Worm (Caenorhabditis elegans) whole organism, late embryonic: ENCODE data around the gene T07D3.2.

ENCODE experiments used
- C38D4.7 ChIP-seq: fragments of 200-800 bp; sonication (Bioruptor generic); optimal IDR thresholded peaks from 2 replicates; lab custom pipeline; 2018; ENCODE audit warnings: mild to moderate bottlenecking, missing genetic modification characterization, moderate library complexity, missing compliant biosample characterization
- F13H6.1 ChIP-seq: sonication (generic microtip); optimal IDR thresholded peaks from 2 replicates; lab custom pipeline; 2016; ENCODE audit warnings: missing genetic modification characterization, missing compliant biosample characterization
- T23F11.4 ChIP-seq: fragments of 200-800 bp; sonication (Bioruptor generic); optimal IDR thresholded peaks from 2 replicates; lab custom pipeline; 2018; ENCODE audit warnings: mild to moderate bottlenecking, missing genetic modification characterization, missing compliant biosample characterization
- Y22D7AL.16 ChIP-seq: sonication (generic microtip); optimal IDR thresholded peaks from 2 replicates; lab custom pipeline; 2016; ENCODE audit warnings: missing genetic modification characterization, missing compliant biosample characterization
- ama-1 ChIP-seq: fragments of 150-350 bp; optimal IDR thresholded peaks from 2 replicates; lab custom pipeline; 2014
- ceh-22 ChIP-seq: sonication (generic microtip); optimal IDR thresholded peaks from 2 replicates; lab custom pipeline; 2017; ENCODE audit warnings: missing biosample characterization, missing genetic modification characterization
- ceh-24 ChIP-seq: sonication (generic microtip); optimal IDR thresholded peaks from 2 replicates; lab custom pipeline; 2016; ENCODE audit warnings: mild to moderate bottlenecking, missing genetic modification characterization, missing compliant biosample characterization
- ceh-30 ChIP-seq: fragments of 150-350 bp; optimal IDR thresholded peaks from 2 replicates; lab custom pipeline; 2014; ENCODE audit warnings: missing biosample characterization, missing genetic modification characterization
- ceh-48 ChIP-seq: sonication (generic microtip); optimal IDR thresholded peaks from 2 replicates; lab custom pipeline; 2016; ENCODE audit warnings: missing genetic modification characterization, inconsistent platforms, missing compliant biosample characterization
- che-1 ChIP-seq: sonication (generic microtip); optimal IDR thresholded peaks from 2 replicates; lab custom pipeline; 2016; ENCODE audit warnings: mild to moderate bottlenecking, missing genetic modification characterization, missing compliant biosample characterization
- elt-2 ChIP-seq: sonication (generic microtip); optimal IDR thresholded peaks from 2 replicates; lab custom pipeline; 2016; ENCODE audit warnings: missing genetic modification reagents, missing genetic modification characterization, missing compliant biosample characterization
- eyg-1 ChIP-seq: sonication (generic microtip); optimal IDR thresholded peaks from 2 replicates; lab custom pipeline; 2016; ENCODE audit warnings: missing genotype, missing genetic modification characterization, missing compliant biosample characterization
- fax-1 ChIP-seq: sonication (generic microtip); optimal IDR thresholded peaks from 2 replicates; lab custom pipeline; 2016; ENCODE audit warnings: missing genotype, missing genetic modification characterization, missing compliant biosample characterization
- fkh-10 ChIP-seq: fragments of 150-350 bp; optimal IDR thresholded peaks from 2 replicates; lab custom pipeline; 2014; ENCODE audit warnings: missing biosample characterization, missing genetic modification reagents, missing genetic modification characterization
- fkh-6 ChIP-seq: sonication (generic microtip); optimal IDR thresholded peaks from 2 replicates; lab custom pipeline; 2016; ENCODE audit warnings: missing genetic modification characterization, missing compliant biosample characterization
- gmeb-2 ChIP-seq: sonication (generic microtip); optimal IDR thresholded peaks from 2 replicates; lab custom pipeline; 2016; ENCODE audit warnings: missing genetic modification characterization, inconsistent platforms, missing compliant biosample characterization
- hlh-13 ChIP-seq: fragments of 200-800 bp; sonication (Bioruptor generic); optimal IDR thresholded peaks from 2 replicates; lab custom pipeline; 2018; ENCODE audit warnings: mild to moderate bottlenecking, missing genetic modification characterization, missing compliant biosample characterization
- hlh-6 ChIP-seq: sonication (generic microtip); optimal IDR thresholded peaks from 2 replicates; lab custom pipeline; 2016; ENCODE audit warnings: missing genotype, missing genetic modification characterization, missing compliant biosample characterization
- lim-6 ChIP-seq: sonication (generic microtip); optimal IDR thresholded peaks from 2 replicates; lab custom pipeline; 2016; ENCODE audit warnings: missing genetic modification characterization, missing compliant biosample characterization
- madf-2 ChIP-seq: sonication (generic microtip); optimal IDR thresholded peaks from 2 replicates; lab custom pipeline; 2017; ENCODE audit warnings: missing genetic modification characterization, missing compliant biosample characterization
- nhr-11 ChIP-seq: fragments of 150-350 bp; optimal IDR thresholded peaks from 2 replicates; lab custom pipeline; 2014; ENCODE audit warnings: missing biosample characterization, missing genetic modification characterization
- nhr-232 ChIP-seq: sonication (generic microtip); optimal IDR thresholded peaks from 2 replicates; lab custom pipeline; 2016; ENCODE audit warnings: missing genetic modification characterization, missing compliant biosample characterization
- npax-4 ChIP-seq: sonication (generic microtip); optimal IDR thresholded peaks from 2 replicates; lab custom pipeline; 2016; ENCODE audit warnings: missing genetic modification characterization, missing compliant biosample characterization
- odd-2 ChIP-seq: sonication (generic microtip); optimal IDR thresholded peaks from 2 replicates; lab custom pipeline; 2017; ENCODE audit warnings: antibody characterized with exemption, mild to moderate bottlenecking, missing genetic modification characterization, missing compliant biosample characterization
- pat-9 ChIP-seq: fragments of 200-800 bp; sonication (Bioruptor generic); optimal IDR thresholded peaks from 2 replicates; lab custom pipeline; 2018; ENCODE audit warnings: mild to moderate bottlenecking, missing genetic modification characterization, moderate library complexity, missing compliant biosample characterization
- pha-2 ChIP-seq: sonication (generic microtip); optimal IDR thresholded peaks from 2 replicates; lab custom pipeline; 2017; ENCODE audit warnings: mild to moderate bottlenecking, missing genetic modification characterization, missing compliant biosample characterization
- sdc-2 ChIP-seq: sonication (generic microtip); optimal IDR thresholded peaks from 2 replicates; lab custom pipeline; 2016; ENCODE audit warnings: missing genotype, missing genetic modification characterization, missing compliant biosample characterization
- tbx-2 ChIP-seq: sonication (generic microtip); optimal IDR thresholded peaks from 2 replicates; lab custom pipeline; 2016; ENCODE audit warnings: missing genetic modification characterization, missing compliant biosample characterization
- unc-3 ChIP-seq, 2 experiments: fragments of 200-800 bp in 1 of 2; sonication (Bioruptor generic) in 1 of 2; sonication (generic microtip) in 1 of 2; conservative IDR thresholded peaks in 1 of 2; optimal IDR thresholded peaks in 1 of 2; 2 replicates each; pipeline versions ENCODE4 v1.3.6 to Lab custom; 2016 to 2022; ENCODE audit warnings: missing compliant biosample characterization in 2 of 2, missing genetic modification characterization in 2 of 2, missing genetic modification reagents in 1 of 2
- unc-55 ChIP-seq: sonication (generic microtip); optimal IDR thresholded peaks from 2 replicates; lab custom pipeline; 2017; ENCODE audit warnings: missing biosample characterization, missing genetic modification reagents, missing genetic modification characterization
- zip-5 ChIP-seq: sonication (generic microtip); optimal IDR thresholded peaks from 2 replicates; lab custom pipeline; 2016; ENCODE audit warnings: missing genetic modification characterization, missing compliant biosample characterization
- ztf-16 ChIP-seq: sonication (generic microtip); optimal IDR thresholded peaks from 2 replicates; lab custom pipeline; 2017; ENCODE audit warnings: missing genetic modification characterization, missing compliant biosample characterization

T07D3.2 gene

DNA sequence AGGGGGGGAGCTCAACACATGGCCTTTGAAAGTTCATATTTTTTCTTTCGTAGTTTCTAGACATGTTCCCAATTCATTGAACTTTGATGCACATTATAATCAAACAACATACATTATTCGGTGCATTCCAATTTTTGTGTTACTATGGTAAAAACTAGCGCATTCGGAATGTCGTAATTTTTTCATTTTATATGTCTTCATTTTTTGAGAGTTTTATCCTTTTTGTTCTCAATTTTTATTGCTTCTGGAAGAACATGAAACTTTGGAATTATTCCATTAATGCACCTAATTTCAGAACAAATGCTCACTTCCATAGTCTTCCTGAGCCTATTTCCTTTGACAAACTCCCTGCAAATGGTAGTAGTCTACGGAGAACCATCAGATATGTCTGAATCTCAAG is at the start of gene T07D3.2:
TSS of gene T07D3.2 (plus strand) at position 301 of the 400 bp plus-strand sequence.
- TF ChIP-seq ceh-22 (tag; lab: Kevin White, UChicago) (no peak), fkh-10 (no peak), ama-1 (no peak)

DNA sequence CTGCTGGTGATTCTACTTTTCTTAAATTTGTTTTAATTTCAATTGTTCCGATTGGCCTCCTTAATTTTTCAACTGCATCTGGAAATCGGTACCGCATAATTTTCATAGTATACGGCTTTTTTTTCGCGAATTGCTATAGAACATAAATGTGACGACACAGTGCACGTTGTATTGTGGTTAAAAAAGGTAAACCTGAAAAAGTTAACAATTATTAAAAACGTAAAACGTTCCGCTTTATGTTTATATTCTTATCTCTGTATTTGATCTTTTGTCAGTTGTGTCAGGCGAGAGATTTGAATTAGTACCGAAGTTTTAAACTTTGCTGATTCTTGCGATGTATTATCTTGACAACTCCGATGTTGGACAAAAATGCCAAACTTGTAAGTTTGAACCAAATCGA is 40.2 kb upstream of the T07D3.2 start, which contains the start of gene Y46B2A.4:
TSS of gene Y46B2A.4 (plus strand) at position 301 of the 400 bp plus-strand sequence.
- no peak for TF ChIP-seq elt-2 (tag; lab: Kevin White, UChicago)

DNA sequence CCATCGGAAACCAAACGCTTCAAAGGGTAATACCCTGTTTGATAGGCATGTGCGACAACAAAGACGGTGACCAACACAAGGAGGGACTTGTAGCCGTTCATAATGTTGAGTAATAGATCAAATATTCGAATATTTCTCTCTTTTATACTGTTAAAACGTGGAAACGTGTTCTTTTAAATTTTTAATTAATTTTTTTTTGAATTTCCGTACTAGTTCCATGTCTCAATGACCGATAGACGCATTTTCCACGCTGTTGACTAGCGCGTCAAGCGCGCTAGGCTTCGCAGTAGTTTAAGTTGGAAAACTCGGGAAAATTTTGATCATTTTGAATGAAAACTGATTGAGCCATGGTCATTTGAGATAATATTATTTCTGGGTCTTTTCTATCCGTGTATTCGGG is 34.9 kb upstream of the T07D3.2 start, which contains the start of gene Y46B2A.3:
TSS of gene Y46B2A.3 (minus strand) at position 101 of the 400 bp plus-strand sequence.
- no peak for TF ChIP-seq elt-2 (tag; lab: Kevin White, UChicago)
- no peak for TF ChIP-seq sdc-2
- no peak for TF ChIP-seq ztf-16 (tag; lab: Kevin White, UChicago)
- no peak for TF ChIP-seq nhr-232 (tag; lab: Kevin White, UChicago)
- no peak for TF ChIP-seq unc-3 (GFP tag; conservative IDR thresholded peaks at IDR 0.05; lab: Robert Waterston, UW)
- TF ChIP-seq unc-3 (tag; optimal IDR thresholded peaks at IDR 0.05; lab: Kevin White, UChicago) = no peak
- no peak for TF ChIP-seq T23F11.4 (GFP tag; lab: Kevin White, UChicago)
- no peak for TF ChIP-seq Y22D7AL.16 (tag; lab: Kevin White, UChicago)
- no peak for TF ChIP-seq nhr-11 (tag; lab: Kevin White, UChicago)
- TF ChIP-seq pat-9 (tag; lab: Kevin White, UChicago) = no peak
- TF ChIP-seq madf-2 (tag; lab: Kevin White, UChicago) = no peak
- no peak for TF ChIP-seq F13H6.1 (tag; lab: Kevin White, UChicago)
- TF ChIP-seq eyg-1 (tag; lab: Kevin White, UChicago) = no peak
- TF ChIP-seq ama-1 = no peak
- TF ChIP-seq lim-6 (tag; lab: Kevin White, UChicago) = no peak
- TF ChIP-seq fkh-6 (tag; lab: Kevin White, UChicago) = no peak

DNA sequence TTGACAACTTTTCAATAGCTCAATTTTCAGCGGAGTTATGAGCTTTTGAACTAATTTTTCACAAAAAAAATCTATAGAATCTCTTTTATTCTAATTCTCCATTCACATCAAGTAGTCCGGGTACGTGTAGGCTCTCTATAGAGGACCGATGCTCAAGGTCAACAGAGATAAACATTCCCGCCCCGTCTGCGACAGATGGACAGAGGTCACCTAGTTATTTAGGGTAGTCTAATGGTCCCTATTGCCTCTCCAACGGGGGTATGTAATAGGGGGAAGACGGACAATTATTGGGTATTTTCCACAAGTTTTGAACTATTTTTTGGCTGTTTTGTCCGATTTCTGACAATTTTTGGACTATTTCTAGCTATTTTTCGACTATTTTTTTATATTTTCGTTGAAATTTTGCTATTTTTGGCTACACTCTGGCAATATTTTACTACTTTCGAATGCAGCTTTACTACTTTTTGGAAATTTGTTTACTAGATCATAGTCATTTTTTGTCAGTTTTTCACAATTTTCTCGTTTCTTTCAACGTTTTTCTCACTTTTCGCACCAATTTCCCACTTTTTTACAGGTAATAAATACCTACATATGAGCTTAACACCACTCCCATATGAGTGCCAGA is 33.4 kb upstream of the T07D3.2 start, which contains the start of gene fbxc-51:
TSS of gene fbxc-51 (plus strand) at position 575 of the 625 bp plus-strand sequence.
- TF ChIP-seq hlh-6 (no peak), elt-2 (tag; lab: Kevin White, UChicago) (peak; percentile 30)

DNA sequence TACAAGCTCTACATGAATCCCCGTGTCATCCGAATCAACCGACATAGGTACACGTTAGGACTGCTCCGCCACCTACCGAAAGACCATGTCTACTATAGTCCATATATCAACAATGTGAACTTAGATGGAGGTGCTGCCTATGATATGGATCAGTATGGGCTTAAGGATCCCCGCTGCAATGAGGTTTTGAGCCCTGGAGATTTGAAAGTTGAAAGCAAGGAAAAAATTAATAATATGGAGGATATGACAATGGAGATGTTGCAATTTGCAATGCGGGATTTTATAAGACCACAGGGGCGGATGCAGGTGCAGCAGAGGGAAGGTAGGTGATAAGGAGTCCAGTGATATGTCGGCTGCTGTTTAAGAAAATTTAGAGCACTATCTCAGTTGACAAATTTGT is 32.4 kb upstream of the T07D3.2 start:
- no peak for TF ChIP-seq tbx-2 (tag; lab: Kevin White, UChicago)
- no peak for TF ChIP-seq fkh-6 (tag; lab: Kevin White, UChicago)
- no peak for TF ChIP-seq C38D4.7 (GFP tag; lab: Kevin White, UChicago)
- TF ChIP-seq npax-4 (tag; lab: Kevin White, UChicago) = no peak
- no peak for TF ChIP-seq fax-1
- TF ChIP-seq ceh-24 = no peak
- no peak for TF ChIP-seq odd-2 (tag; lab: Kevin White, UChicago)
- no peak for TF ChIP-seq nhr-11 (tag; lab: Kevin White, UChicago)
- TF ChIP-seq elt-2 (tag; lab: Kevin White, UChicago) = no peak
- TF ChIP-seq hlh-13 (GFP tag; lab: Kevin White, UChicago) = no peak
- no peak for TF ChIP-seq ceh-48 (tag; lab: Kevin White, UChicago)
- no peak for TF ChIP-seq che-1
- TF ChIP-seq eyg-1 (tag; lab: Kevin White, UChicago) = no peak
- TF ChIP-seq zip-5 (tag; lab: Kevin White, UChicago) = no peak
- TF ChIP-seq unc-55 (GFP tag; lab: Kevin White, UChicago) = no peak
- no peak for TF ChIP-seq gmeb-2 (tag; lab: Kevin White, UChicago)
- TF ChIP-seq ceh-30 (tag; lab: Kevin White, UChicago) = no peak
- no peak for TF ChIP-seq pha-2
